Fruit fly (Drosophila melanogaster) whole organism, prepupa: ENCODE data around the gene CG2604.

Source experiments
- Blimp-1 ChIP-seq: fragments of 200-800 bp; sonication (Bioruptor generic); optimal IDR thresholded peaks from 3 replicates; lab custom pipeline; 2017; ENCODE audit warnings: missing biosample characterization, missing genetic modification characterization, mild to moderate bottlenecking, moderate library complexity, missing genetic modification reagents
- CG10669 ChIP-seq: fragments of 200-800 bp; sonication (Bioruptor generic); optimal IDR thresholded peaks from 3 replicates; lab custom pipeline; 2018; ENCODE audit warnings: missing biosample characterization, mild to moderate bottlenecking, missing genetic modification characterization, moderate library complexity
- CG11294 ChIP-seq: fragments of 200-800 bp; sonication (Bioruptor generic); IDR thresholded peaks from 2 replicates; pipeline ENCODE4 v1.3.6; 2022; ENCODE audit warnings: missing biosample characterization, missing genetic modification characterization
- CG11762 ChIP-seq: fragments of 200-800 bp; sonication (Bioruptor generic); optimal IDR thresholded peaks from 3 replicates; lab custom pipeline; 2016; ENCODE audit warnings: missing biosample characterization, missing genetic modification characterization; ENCODE audit not compliant: insufficient read depth
- CG11902 ChIP-seq: fragments of 200-800 bp; sonication (Bioruptor generic); optimal IDR thresholded peaks from 3 replicates; lab custom pipeline; 2016; ENCODE audit warnings: missing biosample characterization, missing genetic modification characterization
- CG15336 ChIP-seq: fragments of 200-800 bp; sonication (Bioruptor generic); IDR thresholded peaks from 2 replicates; pipeline ENCODE4 v1.3.6; 2022; ENCODE audit warnings: missing biosample characterization, missing genetic modification characterization
- CG16779 ChIP-seq: fragments of 200-800 bp; sonication (Bioruptor generic); optimal IDR thresholded peaks from 3 replicates; lab custom pipeline; 2017; ENCODE audit warnings: missing biosample characterization, mild to moderate bottlenecking, missing genetic modification characterization
- CG3032 ChIP-seq: fragments of 200-800 bp; optimal IDR thresholded peaks from 2 replicates; lab custom pipeline; 2019; ENCODE audit warnings: missing biosample characterization, mild to moderate bottlenecking, missing genetic modification characterization, moderate library complexity
- CG31627 ChIP-seq: fragments of 200-800 bp; sonication (Bioruptor generic); optimal IDR thresholded peaks from 3 replicates; lab custom pipeline; 2016; ENCODE audit warnings: missing biosample characterization, missing genetic modification characterization
- CG32006 ChIP-seq: fragments of 200-800 bp; sonication (Bioruptor generic); optimal IDR thresholded peaks from 3 replicates; lab custom pipeline; 2017; ENCODE audit warnings: missing biosample characterization, mild to moderate bottlenecking, missing genetic modification characterization
- CG34406 ChIP-seq: fragments of 200-800 bp; sonication (Bioruptor generic); optimal IDR thresholded peaks from 3 replicates; lab custom pipeline; 2016; ENCODE audit warnings: missing biosample characterization, missing genetic modification characterization
- CG3919 ChIP-seq: fragments of 200-800 bp; sonication (Bioruptor generic); optimal IDR thresholded peaks from 3 replicates; lab custom pipeline; 2016; ENCODE audit warnings: missing biosample characterization, missing genetic modification characterization
- CG6163 ChIP-seq: fragments of 200-800 bp; sonication (Bioruptor generic); IDR thresholded peaks from 3 replicates; pipeline ENCODE4 v1.3.6; 2022; ENCODE audit warnings: missing biosample characterization, missing genetic modification characterization
- CG6276 ChIP-seq: fragments of 200-800 bp; sonication (Bioruptor generic); optimal IDR thresholded peaks from 2 replicates; lab custom pipeline; 2017; ENCODE audit warnings: missing biosample characterization, mild to moderate bottlenecking, missing genetic modification characterization
- CG6792 ChIP-seq: fragments of 200-800 bp; sonication (Bioruptor generic); optimal IDR thresholded peaks from 3 replicates; lab custom pipeline; 2016; ENCODE audit warnings: missing biosample characterization, missing genetic modification characterization
- CG6808 ChIP-seq: fragments of 200-800 bp; sonication (Bioruptor generic); optimal IDR thresholded peaks from 3 replicates; lab custom pipeline; 2017; ENCODE audit warnings: missing biosample characterization, missing genetic modification characterization, mild to moderate bottlenecking, moderate library complexity, missing genetic modification reagents
- CG6854 ChIP-seq: fragments of 200-800 bp; sonication (Bioruptor generic); optimal IDR thresholded peaks from 2 replicates; lab custom pipeline; 2017; ENCODE audit warnings: missing biosample characterization, mild to moderate bottlenecking, missing genetic modification characterization
- CG7368 ChIP-seq: fragments of 200-800 bp; sonication (Bioruptor generic); optimal IDR thresholded peaks from 3 replicates; lab custom pipeline; 2016; ENCODE audit warnings: missing biosample characterization, missing genetic modification characterization
- CG8119 ChIP-seq: fragments of 200-800 bp; sonication (Bioruptor generic); IDR thresholded peaks from 3 replicates; pipeline ENCODE4 v1.3.6; 2022; ENCODE audit warnings: missing biosample characterization, missing genetic modification characterization
- CG8319 ChIP-seq: fragments of 200-800 bp; sonication (Bioruptor generic); optimal IDR thresholded peaks from 3 replicates; lab custom pipeline; 2016; ENCODE audit warnings: missing biosample characterization, missing genetic modification characterization
- CG8632 ChIP-seq: fragments of 200-800 bp; sonication (Bioruptor generic); optimal IDR thresholded peaks from 3 replicates; lab custom pipeline; 2016; ENCODE audit warnings: missing biosample characterization, missing genetic modification characterization
- CG9139 ChIP-seq: fragments of 200-800 bp; sonication (Bioruptor generic); optimal IDR thresholded peaks from 3 replicates; lab custom pipeline; 2017; ENCODE audit warnings: missing biosample characterization, mild to moderate bottlenecking, missing genetic modification characterization
- Eip78C ChIP-seq: fragments of 200-800 bp; sonication (Bioruptor generic); peaks from one replicate; lab custom pipeline; 2016; ENCODE audit warnings: missing biosample characterization, missing genetic modification characterization
- Ets21C ChIP-seq: fragments of 200-800 bp; sonication (Bioruptor generic); optimal IDR thresholded peaks from 3 replicates; lab custom pipeline; 2016; ENCODE audit warnings: missing biosample characterization, missing genetic modification characterization
- Ets96B ChIP-seq: fragments of 200-800 bp; optimal IDR thresholded peaks from 2 replicates; lab custom pipeline; 2019; ENCODE audit warnings: missing biosample characterization, mild to moderate bottlenecking, missing genetic modification characterization, moderate library complexity
- Gug ChIP-seq: fragments of 200-800 bp; sonication (Bioruptor generic); IDR thresholded peaks from 2 replicates; pipeline ENCODE4 v1.3.6; 2022; ENCODE audit warnings: missing biosample characterization, missing genetic modification characterization
- Hr38 ChIP-seq: sonication (Bioruptor generic); optimal IDR thresholded peaks from 2 replicates; lab custom pipeline; 2016; ENCODE audit warnings: missing biosample characterization, missing genetic modification characterization
- Hr39 ChIP-seq: fragments of 200-800 bp; sonication (Bioruptor generic); optimal IDR thresholded peaks from 2 replicates; lab custom pipeline; 2016; ENCODE audit warnings: missing biosample characterization, missing genetic modification characterization
- Lpt ChIP-seq: fragments of 200-800 bp; sonication (Bioruptor generic); optimal IDR thresholded peaks from 3 replicates; lab custom pipeline; 2016; ENCODE audit warnings: missing biosample characterization, missing genetic modification characterization
- Met ChIP-seq: fragments of 200-800 bp; sonication (Bioruptor generic); optimal IDR thresholded peaks from 3 replicates; lab custom pipeline; 2016; ENCODE audit warnings: missing biosample characterization, missing genetic modification characterization
- OdsH ChIP-seq: fragments of 200-800 bp; sonication (Bioruptor generic); optimal IDR thresholded peaks from 3 replicates; lab custom pipeline; 2016; ENCODE audit warnings: missing biosample characterization, missing genetic modification characterization
- Sox102F ChIP-seq: fragments of 200-800 bp; sonication (Bioruptor generic); optimal IDR thresholded peaks from 2 replicates; lab custom pipeline; 2016; ENCODE audit warnings: missing biosample characterization, mild to moderate bottlenecking, missing genetic modification characterization
- Sox15 ChIP-seq: fragments of 200-800 bp; sonication (Bioruptor generic); optimal IDR thresholded peaks from 3 replicates; lab custom pipeline; 2016; ENCODE audit warnings: missing biosample characterization, missing genetic modification characterization
- achi ChIP-seq: fragments of 200-800 bp; sonication (Bioruptor generic); optimal IDR thresholded peaks from 3 replicates; lab custom pipeline; 2016; ENCODE audit warnings: missing biosample characterization, missing genetic modification characterization
- acj6 ChIP-seq: fragments of 200-800 bp; sonication (Bioruptor generic); optimal IDR thresholded peaks from 3 replicates; lab custom pipeline; 2016; ENCODE audit warnings: missing biosample characterization, missing genetic modification characterization
- cyc ChIP-seq: fragments of 200-800 bp; sonication (Bioruptor generic); optimal IDR thresholded peaks from 3 replicates; lab custom pipeline; 2016; ENCODE audit warnings: missing biosample characterization, missing genetic modification characterization
- dac ChIP-seq: fragments of 200-800 bp; sonication (Bioruptor generic); optimal IDR thresholded peaks from 2 replicates; lab custom pipeline; 2017; ENCODE audit warnings: missing biosample characterization, mild to moderate bottlenecking, missing genetic modification characterization
- dsx ChIP-seq: fragments of 200-800 bp; optimal IDR thresholded peaks from 3 replicates; lab custom pipeline; 2019; ENCODE audit warnings: missing biosample characterization, mild to moderate bottlenecking, missing genetic modification characterization, moderate library complexity; ENCODE audit not compliant: poor library complexity, severe bottlenecking
- eg ChIP-seq: fragments of 200-800 bp; sonication (Bioruptor generic); IDR thresholded peaks from 3 replicates; pipeline ENCODE4 v1.3.6; 2022; ENCODE audit warnings: missing biosample characterization, missing genetic modification characterization
- esn ChIP-seq: fragments of 200-800 bp; sonication (Bioruptor generic); optimal IDR thresholded peaks from 2 replicates; lab custom pipeline; 2016; ENCODE audit warnings: missing biosample characterization, mild to moderate bottlenecking, missing genetic modification characterization, moderate library complexity
- fd59A ChIP-seq: fragments of 200-800 bp; sonication (Bioruptor generic); optimal IDR thresholded peaks from 2 replicates; lab custom pipeline; 2017; ENCODE audit warnings: missing biosample characterization, mild to moderate bottlenecking, missing genetic modification characterization, missing genetic modification reagents
- fkh ChIP-seq: fragments of 200-800 bp; sonication (Bioruptor generic); optimal IDR thresholded peaks from 3 replicates; lab custom pipeline; 2017; ENCODE audit warnings: missing biosample characterization, mild to moderate bottlenecking, missing genetic modification characterization, moderate library complexity
- lz ChIP-seq: fragments of 200-800 bp; sonication (Bioruptor generic); optimal IDR thresholded peaks from 3 replicates; lab custom pipeline; 2016; ENCODE audit warnings: missing biosample characterization, missing genetic modification characterization
- pdm3 ChIP-seq: fragments of 200-800 bp; sonication (Bioruptor generic); optimal IDR thresholded peaks from 3 replicates; lab custom pipeline; 2016; ENCODE audit warnings: missing biosample characterization, missing genetic modification characterization
- salr ChIP-seq, 2 experiments: fragments of 200-800 bp; sonication (Bioruptor generic); optimal IDR thresholded peaks; 3 replicates each; lab custom pipeline; 2016 to 2018; ENCODE audit warnings: missing biosample characterization in 2 of 2, missing genetic modification characterization in 2 of 2, mild to moderate bottlenecking in 1 of 2
- spab ChIP-seq: fragments of 200-800 bp; sonication (Bioruptor generic); optimal IDR thresholded peaks from 2 replicates; lab custom pipeline; 2017; ENCODE audit warnings: missing biosample characterization, mild to moderate bottlenecking, missing genetic modification characterization, missing genetic modification reagents
- ss ChIP-seq, 2 experiments: fragments of 200-800 bp; sonication (Bioruptor generic); optimal IDR thresholded peaks; 2 replicates in 1 of 2; 3 replicates in 1 of 2; lab custom pipeline; 2017 to 2018; ENCODE audit warnings: mild to moderate bottlenecking in 2 of 2, missing biosample characterization in 2 of 2, missing genetic modification characterization in 2 of 2, moderate library complexity in 1 of 2
- topi ChIP-seq: fragments of 200-800 bp; sonication (Bioruptor generic); optimal IDR thresholded peaks from 3 replicates; lab custom pipeline; 2016; ENCODE audit warnings: missing biosample characterization, missing genetic modification characterization
- vri ChIP-seq: fragments of 200-800 bp; sonication (Bioruptor generic); optimal IDR thresholded peaks from 3 replicates; lab custom pipeline; 2016; ENCODE audit warnings: missing biosample characterization, mild to moderate bottlenecking, missing genetic modification characterization

Gene CG2604

dm6 chr3R:5223135-5223534 lies at the start of gene CG2604 (continued):
- no peak for TF ChIP-seq CG8319
- TF ChIP-seq Sox15 (GFP tag; lab: Kevin White, UChicago): no peak
- TF ChIP-seq OdsH (GFP tag; lab: Kevin White, UChicago): no peak
- TF ChIP-seq Ets96B (tag; lab: Kevin White, UChicago): peak; percentile 9
- TF ChIP-seq eg (GFP tag; lab: Robert Waterston, UW): no peak; the same call in 1 of the 3 replicates
- no peak for TF ChIP-seq CG8632 (GFP tag; lab: Kevin White, UChicago)
- no peak for TF ChIP-seq achi

dm6 chr3R:5270806-5271205 lies 47.6 kb upstream of the CG2604 start:
- TF ChIP-seq CG16779 (tag; lab: Kevin White, UChicago): no peak
- no peak for TF ChIP-seq acj6 (GFP tag; lab: Kevin White, UChicago)
- peak; percentile 53 for TF ChIP-seq OdsH (GFP tag; lab: Kevin White, UChicago)
- TF ChIP-seq CG34406 (GFP tag; lab: Kevin White, UChicago): no peak
- TF ChIP-seq pdm3 (GFP tag; lab: Kevin White, UChicago): peak; percentile 44
- no peak for TF ChIP-seq CG9139 (GFP tag; lab: Kevin White, UChicago)
- peak; percentile 27 for TF ChIP-seq CG3032
- TF ChIP-seq CG7368 (GFP tag; lab: Kevin White, UChicago): no peak
- TF ChIP-seq Ets96B (tag; lab: Kevin White, UChicago): peak; percentile 30
- no peak for TF ChIP-seq spab
- no peak for TF ChIP-seq CG10669 (GFP tag; lab: Kevin White, UChicago)
- TF ChIP-seq fd59A (GFP tag; lab: Kevin White, UChicago): no peak
- TF ChIP-seq CG11294 (GFP tag; lab: Robert Waterston, UW): no peak
- no peak for TF ChIP-seq Hr39 (GFP tag; lab: Kevin White, UChicago)
- TF ChIP-seq CG6808 (GFP tag; lab: Kevin White, UChicago): peak; percentile 48
- no peak for TF ChIP-seq Sox102F (GFP tag; lab: Kevin White, UChicago)
- peak; percentile 45; the same call in 1 of the 2 replicates for TF ChIP-seq CG15336
- TF ChIP-seq dsx (GFP tag; lab: Kevin White, UChicago): peak; percentile 54
- peak in 1 of 2 experiments; percentile 19 for TF ChIP-seq salr (GFP tag; optimal IDR thresholded peaks at IDR 0.05; lab: Kevin White, UChicago)
- no peak for TF ChIP-seq dac (GFP tag; lab: Kevin White, UChicago)
- peak; percentile 27 for TF ChIP-seq Lpt (GFP tag; lab: Kevin White, UChicago)
- no peak for TF ChIP-seq Blimp-1 (GFP tag; lab: Kevin White, UChicago)
- TF ChIP-seq CG8119: no peak
- TF ChIP-seq cyc (GFP tag; lab: Kevin White, UChicago): peak; percentile 10
- TF ChIP-seq ss (GFP tag; optimal IDR thresholded peaks at IDR 0.05; lab: Kevin White, UChicago): peak in 1 of 2 experiments; percentile 27
- no peak for TF ChIP-seq CG6163 (GFP tag; lab: Robert Waterston, UW)
- TF ChIP-seq esn (GFP tag; lab: Kevin White, UChicago): peak; percentile 24
- TF ChIP-seq Met: no peak
- no peak for TF ChIP-seq Hr38
- no peak for TF ChIP-seq achi
- no peak for TF ChIP-seq topi (GFP tag; lab: Kevin White, UChicago)
- no peak for TF ChIP-seq lz
- TF ChIP-seq Ets21C: no peak
- no peak for TF ChIP-seq Sox15 (GFP tag; lab: Kevin White, UChicago)
- no peak for TF ChIP-seq CG8632 (GFP tag; lab: Kevin White, UChicago)
- peak; percentile 8 for TF ChIP-seq CG31627 (GFP tag; lab: Kevin White, UChicago)
- no peak for TF ChIP-seq Gug
- no peak for TF ChIP-seq vri (GFP tag; lab: Kevin White, UChicago)
- TF ChIP-seq CG32006: no peak
- TF ChIP-seq CG11902 (GFP tag; lab: Kevin White, UChicago): no peak
- TF ChIP-seq CG6792 (GFP tag; lab: Kevin White, UChicago): peak; percentile 30
- peak; percentile 6 for TF ChIP-seq CG8319
- no peak for TF ChIP-seq CG6276 (GFP tag; lab: Kevin White, UChicago)
- TF ChIP-seq fkh (GFP tag; lab: Kevin White, UChicago): no peak
- TF ChIP-seq Eip78C (GFP tag; lab: Kevin White, UChicago): peak; percentile 77
- no peak for TF ChIP-seq CG3919 (GFP tag; lab: Kevin White, UChicago)
- TF ChIP-seq CG6854 (GFP tag; lab: Kevin White, UChicago): no peak
- peak; percentile 14 for TF ChIP-seq CG11762 (GFP tag; lab: Kevin White, UChicago)
